Worm (Caenorhabditis elegans) whole organism, dauer: ENCODE measurements around the gene E02H9.13.
"Not testable (repeated sequence)": the region's sequence is repeated elsewhere in the genome, so short reads cannot be mapped to it uniquely, and the experiment has no call there.

Experiments used
- unc-62 ChIP-seq: sonication (generic microtip); optimal IDR thresholded peaks from 2 replicates; lab custom pipeline; 2017; ENCODE audit warnings: missing biosample characterization, missing genetic modification reagents, missing genetic modification characterization

Gene E02H9.13

DNA sequence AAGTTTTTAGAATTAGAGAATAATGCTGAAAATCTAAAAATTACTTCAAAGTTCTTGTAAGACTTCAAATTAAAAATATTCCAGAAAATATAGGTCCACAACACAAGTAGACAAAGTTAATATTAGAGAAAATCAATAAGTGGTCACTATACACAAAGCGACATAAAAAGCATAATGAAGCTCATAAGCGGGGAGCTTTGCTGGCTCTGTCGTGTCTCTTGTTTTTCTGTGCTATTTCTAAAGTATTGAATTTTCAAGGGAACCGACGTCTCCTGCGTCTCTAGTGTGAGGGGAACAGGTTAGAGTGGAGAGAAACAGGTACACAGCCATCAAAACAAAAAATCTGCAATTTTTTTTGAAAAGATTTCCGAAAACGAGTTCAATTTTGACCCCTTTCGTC is at the start of gene E02H9.13:
Gene E02H9.13, minus strand, starts transcription at position 199 of the 400 bp plus-strand sequence.
- TF ChIP-seq unc-62 (GFP tag; lab: Kevin White, UChicago), result no peak

DNA sequence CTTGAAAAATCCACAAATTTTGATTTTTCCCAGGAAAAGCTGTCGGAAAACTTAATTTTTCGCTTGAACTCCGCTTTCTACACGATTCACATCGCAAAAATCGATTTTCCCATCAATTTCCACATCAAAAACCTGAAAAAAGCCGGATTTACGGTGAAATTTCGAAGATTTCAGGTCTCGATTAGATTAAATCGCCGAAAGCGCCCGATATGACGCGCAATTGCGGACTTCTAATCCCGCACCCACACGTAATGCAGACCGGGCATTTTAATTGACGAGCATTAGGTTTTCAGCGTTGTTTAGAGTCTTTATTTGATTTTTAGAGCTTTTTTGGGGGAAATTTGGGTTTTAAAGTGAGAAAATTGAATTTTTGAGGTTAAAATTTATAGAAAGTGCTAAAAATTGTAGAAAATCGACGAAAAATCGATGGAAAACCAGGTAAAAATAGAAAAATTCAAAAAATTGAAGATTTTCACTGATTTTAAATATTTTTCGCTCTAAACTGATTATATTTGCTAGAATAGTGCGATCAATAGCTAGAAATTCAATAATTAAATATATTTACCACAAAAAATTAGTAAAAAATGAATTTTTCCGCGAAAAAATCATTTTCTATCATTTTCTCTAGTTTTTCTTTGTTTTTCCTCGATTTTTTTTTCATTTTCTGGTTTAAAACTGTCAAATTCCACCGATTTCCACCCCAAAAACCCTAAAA is 48.7 kb upstream of the E02H9.13 start, which contains the start of gene Y54F10AL.1:
Gene Y54F10AL.1, plus strand, starts transcription at position 665 of the 715 bp plus-strand sequence.
- TF ChIP-seq unc-62 (GFP tag; lab: Kevin White, UChicago), result no peak

DNA sequence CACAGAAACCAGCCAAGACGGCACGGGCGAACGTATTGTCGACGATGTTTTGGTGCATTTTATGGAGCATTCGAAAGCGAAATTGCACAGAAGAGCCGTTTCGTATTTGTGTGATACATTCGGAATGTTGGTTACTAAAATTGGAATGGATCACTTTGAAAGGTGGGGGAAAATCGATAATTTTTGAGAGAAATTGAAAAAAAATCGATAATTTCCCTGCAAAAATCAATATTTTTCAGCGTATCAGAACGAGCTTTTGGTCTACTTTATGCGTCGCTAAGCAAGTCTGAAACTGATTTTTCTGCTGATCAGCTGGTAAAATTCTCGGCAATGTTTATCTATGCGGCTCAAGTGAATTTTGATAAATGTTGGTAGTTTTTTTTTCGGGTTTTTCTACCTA is 44.2 kb upstream of the E02H9.13 start:
- no peak for TF ChIP-seq unc-62 (GFP tag; lab: Kevin White, UChicago)

DNA sequence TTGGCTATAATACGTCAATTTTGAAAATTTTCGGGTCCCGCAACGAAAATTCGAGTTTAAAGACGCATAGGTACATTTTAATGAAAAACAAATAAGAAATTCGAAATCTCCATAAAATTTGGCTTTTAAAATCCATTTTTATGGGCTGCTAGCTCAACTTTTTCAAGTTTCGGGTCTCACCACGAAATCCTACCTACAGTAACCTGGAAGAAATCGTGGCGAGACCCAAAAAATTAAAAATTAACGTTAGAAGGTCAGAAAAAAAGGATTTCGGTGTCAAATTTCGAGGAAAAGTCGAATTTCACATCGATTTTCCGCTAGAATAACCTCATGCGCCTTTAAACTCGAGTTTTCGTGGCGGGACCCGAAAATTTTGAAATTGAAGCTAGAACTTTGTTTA is 43.6 kb upstream of the E02H9.13 start:
- no peak for TF ChIP-seq unc-62 (GFP tag; lab: Kevin White, UChicago)

DNA sequence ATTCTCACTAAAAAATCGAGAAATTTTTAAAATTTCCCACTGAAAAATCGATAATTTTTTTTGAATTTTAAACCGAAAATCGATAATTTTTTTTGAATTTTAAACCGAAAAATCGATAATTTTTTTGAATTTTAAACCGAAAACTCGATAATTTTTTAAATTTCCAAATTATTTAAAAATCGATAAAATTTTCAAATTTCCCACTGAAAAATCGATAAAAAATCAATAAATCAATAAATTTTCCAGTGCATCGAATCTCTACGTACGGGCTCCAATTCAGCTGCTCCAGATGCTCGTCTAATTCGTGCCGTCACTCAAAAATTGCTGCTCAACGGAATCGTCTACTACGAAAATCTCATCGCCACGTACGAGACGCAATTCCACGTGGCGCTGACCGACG is 40.1 kb upstream of the E02H9.13 start:
- no peak for TF ChIP-seq unc-62 (GFP tag; lab: Kevin White, UChicago)

DNA sequence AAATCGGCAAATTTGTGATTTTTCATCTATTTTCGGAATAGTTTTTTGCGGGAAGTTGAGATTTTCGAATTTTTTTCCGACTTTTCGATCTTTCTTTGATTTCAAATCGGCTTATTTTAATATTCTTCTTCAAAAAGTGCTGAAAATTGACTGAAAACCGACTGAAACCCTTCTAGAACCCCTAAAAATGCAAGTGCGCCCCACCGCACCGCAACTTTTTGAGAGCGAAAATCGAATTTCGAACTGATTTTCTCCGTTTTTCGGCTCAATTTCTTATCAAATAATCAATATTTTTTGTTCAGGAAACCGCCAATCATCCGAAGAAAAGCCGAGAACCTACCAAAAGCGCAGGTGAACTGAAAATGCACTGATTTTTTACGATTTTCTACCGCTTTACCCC is 38.8 kb upstream of the E02H9.13 start:
- TF ChIP-seq unc-62 (GFP tag; lab: Kevin White, UChicago), result no peak

DNA sequence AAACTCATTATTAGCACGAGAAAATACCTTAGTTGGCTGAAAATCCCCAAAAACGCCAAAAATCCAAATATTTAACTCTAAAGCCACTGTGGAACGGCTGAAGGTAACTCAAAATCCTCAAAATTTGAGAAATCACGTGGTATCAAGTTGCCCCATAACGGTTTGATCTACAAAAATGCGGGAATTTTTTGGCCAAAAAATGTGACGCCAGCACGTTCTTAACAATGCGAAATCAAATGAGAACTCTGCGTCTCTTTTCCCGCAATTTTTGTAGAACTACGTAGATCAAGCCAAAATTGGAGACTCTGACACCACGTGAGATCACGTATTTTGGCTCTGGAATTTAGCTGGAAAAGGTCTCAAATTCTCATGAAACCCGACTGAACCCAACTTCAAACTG is 36.2 kb upstream of the E02H9.13 start:
- no peak for TF ChIP-seq unc-62 (GFP tag; lab: Kevin White, UChicago)

DNA sequence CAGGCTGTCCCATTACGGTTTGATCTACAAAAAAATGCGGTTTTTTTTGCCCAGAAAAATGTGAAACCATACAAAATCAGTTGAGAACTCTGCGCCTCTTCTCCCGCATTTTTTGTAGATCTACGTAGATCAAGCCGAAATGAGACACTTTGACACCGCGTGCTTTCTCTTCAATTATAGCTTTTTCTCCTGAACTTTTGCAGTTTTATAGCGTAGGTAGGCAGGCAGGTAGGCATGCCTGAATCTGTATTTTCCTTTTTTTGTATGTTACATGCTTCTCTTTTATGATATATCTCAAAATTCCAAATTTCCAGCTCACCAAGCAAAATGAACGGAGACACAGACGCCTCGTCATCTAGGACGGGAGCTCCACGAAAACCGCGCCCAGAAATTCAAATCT is 35.0 kb upstream of the E02H9.13 start, which contains the start of gene smg-6:
Gene smg-6, plus strand, starts transcription at position 301 of the 400 bp plus-strand sequence.
- no peak for TF ChIP-seq unc-62 (GFP tag; lab: Kevin White, UChicago)

DNA sequence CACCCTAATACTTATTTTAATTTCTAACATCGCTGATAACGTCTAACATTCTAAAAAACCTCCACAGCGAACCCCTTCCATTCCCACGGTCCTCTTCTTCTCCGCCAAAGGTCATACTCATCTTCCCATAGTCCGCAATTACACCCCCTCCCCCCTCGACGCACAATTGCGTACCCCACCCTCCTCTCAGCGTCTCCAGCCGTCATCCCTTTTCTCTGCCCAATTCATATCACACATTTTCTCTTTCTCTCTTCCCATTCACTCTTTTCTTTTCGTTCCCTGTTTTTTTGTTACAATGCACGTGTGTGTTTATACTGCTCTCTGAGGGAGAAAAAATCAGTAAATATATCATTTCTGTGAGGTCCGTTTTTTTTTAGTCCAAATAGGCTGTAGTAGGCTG is 33.3 kb upstream of the E02H9.13 start:
- no peak for TF ChIP-seq unc-62 (GFP tag; lab: Kevin White, UChicago)

DNA sequence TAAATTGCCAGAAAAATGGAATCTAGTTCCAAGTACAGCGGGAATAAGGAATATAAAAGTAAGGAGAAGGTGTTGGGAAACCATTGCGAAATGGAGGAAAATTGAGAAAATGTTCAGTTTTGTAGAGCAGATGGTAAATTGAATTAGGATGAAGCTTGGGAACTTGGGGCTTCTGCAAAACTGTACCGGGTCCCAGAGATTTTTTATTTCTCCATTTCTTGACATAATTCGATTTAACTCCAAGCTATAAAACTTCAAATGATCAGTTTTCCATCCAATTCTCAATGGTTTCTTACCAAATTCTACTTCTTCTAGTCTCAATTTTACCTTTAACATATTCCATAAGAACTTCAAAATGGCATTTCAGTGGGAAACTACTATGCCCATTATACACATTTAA is 29.7 kb upstream of the E02H9.13 start, which contains the start of the genes E02H9.9 and E02H9.1:
Gene E02H9.9, minus strand, starts transcription at position 101 of the 400 bp plus-strand sequence.
Gene E02H9.1, plus strand, starts transcription at position 285 of the 400 bp plus-strand sequence.
- TF ChIP-seq unc-62 (GFP tag; lab: Kevin White, UChicago), result no peak

DNA sequence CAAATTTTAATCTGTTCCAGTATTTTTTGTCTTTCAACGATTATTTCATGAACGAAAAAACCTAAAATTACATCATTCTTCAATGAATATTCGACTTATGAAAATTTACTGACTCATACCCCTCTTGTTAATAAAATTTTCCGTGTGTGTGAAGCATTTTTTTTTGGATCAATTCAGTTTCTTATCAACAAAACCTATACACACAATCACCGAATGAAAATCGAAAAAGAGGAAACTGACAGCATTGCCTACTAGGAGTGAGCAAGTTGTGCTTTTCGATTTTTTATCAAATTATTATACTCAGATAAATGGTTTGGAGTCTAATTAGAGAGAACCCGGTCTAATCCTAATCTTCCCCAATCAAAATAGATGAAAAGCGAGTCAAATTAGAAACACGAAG is 20.2 kb upstream of the E02H9.13 start, which contains the start of gene E02H9.3:
Gene E02H9.3, plus strand, starts transcription at position 301 of the 400 bp plus-strand sequence.
- not testable (repeated sequence) for TF ChIP-seq unc-62 (GFP tag; lab: Kevin White, UChicago)

DNA sequence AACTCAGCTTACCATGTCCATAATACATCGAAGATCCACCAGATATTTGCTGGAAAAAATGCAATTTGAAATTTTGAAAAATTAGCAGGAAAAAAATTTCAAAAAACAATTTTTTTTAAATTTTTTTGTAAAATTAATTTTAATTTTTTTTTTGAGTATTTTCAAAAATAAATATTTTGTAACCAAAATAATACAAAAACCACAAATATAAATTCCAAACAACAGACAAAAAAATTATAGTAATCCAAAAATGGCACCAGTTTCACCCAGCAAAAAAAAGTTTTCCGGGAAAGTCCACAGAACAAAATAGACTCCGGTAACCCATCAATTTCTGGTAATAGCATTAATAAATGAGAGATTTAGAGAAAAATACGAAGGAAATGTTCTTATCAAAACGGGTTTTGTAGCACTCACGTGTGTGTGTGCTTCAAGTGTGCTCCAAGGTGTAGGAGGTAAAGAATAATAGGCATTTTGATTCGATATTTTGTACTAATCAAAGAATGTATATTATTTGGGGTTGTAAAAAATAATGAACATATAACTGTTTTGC is 16.3 kb upstream of the E02H9.13 start, which contains the start of gene nhr-121:
Gene nhr-121, minus strand, starts transcription at position 51 of the 550 bp plus-strand sequence.
- TF ChIP-seq unc-62 (GFP tag; lab: Kevin White, UChicago), result no peak

DNA sequence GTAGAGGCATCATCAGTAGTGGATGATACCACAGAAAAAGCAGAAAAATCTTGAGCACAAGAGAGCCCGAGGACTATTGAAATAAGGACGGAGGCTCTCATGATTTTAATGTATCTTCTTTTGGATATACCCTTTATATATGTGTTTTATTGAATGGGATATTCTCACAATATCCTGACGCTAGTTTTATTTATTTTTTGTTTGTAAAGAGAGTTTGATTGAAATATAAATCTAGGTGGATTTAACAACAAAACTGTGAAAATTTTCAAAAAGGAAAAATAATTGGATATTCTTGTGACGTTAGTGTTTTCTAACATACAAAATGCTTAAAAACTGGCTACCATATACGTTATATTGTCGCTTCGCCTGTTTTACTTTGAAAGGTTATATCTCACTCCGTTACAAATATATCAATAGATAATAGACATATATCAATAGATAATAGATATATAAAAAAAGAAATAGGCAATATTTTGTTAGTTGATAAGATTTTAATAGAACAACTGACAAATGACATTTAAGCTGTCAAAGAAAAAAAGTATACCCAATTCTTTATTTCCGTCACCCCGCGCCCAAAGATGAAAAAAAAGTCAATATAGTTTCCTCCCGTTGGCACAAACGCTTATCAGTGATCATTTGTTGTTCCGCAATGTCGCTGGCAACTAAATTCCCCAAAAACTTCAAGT is 7.2 kb upstream of the E02H9.13 start, which contains the start of the genes E02H9.7 and klo-2:
Gene E02H9.7, minus strand, starts transcription at position 101 of the 686 bp plus-strand sequence.
Gene klo-2, plus strand, starts transcription at position 636 of the 686 bp plus-strand sequence.
- TF ChIP-seq unc-62 (GFP tag; lab: Kevin White, UChicago), result no peak

DNA sequence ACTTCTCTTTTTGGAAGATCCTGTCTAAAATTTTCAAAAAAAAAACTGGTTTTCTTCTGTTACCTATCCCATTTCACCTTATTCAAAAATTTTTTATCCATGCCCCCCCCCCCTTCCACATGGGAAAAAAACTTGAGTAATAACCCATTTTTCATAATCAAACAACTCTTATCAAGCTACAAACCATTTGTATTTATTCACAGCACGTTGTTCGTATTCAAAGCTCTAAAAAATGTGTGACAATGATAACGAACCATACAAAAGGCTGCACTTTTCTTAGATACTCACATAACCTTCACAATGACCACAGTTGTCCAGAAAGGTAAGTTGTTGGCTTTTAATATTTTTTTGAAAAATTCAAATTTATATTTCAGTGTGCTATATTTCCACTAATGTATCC is 2.7 kb downstream of the E02H9.13 start, which contains the start of gene E02H9.6:
Gene E02H9.6, plus strand, starts transcription at position 301 of the 400 bp plus-strand sequence.
- not testable (repeated sequence) for TF ChIP-seq unc-62 (GFP tag; lab: Kevin White, UChicago)

DNA sequence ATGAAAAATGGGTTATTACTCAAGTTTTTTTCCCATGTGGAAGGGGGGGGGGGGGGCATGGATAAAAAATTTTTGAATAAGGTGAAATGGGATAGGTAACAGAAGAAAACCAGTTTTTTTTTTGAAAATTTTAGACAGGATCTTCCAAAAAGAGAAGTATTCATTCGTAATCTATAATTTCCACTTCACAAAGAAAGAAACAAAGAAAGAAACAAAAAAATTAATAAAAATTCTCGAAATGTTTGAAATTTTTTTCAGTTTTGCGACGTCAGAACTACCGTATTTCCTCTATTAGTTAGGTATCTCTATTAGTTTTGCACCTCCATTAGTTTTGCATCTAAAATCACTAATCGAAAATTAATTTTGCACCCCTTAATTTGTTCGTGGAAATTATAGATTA is 3.2 kb downstream of the E02H9.13 start, which contains the start of gene W04B5.6:
Gene W04B5.6, minus strand, starts transcription at position 101 of the 400 bp plus-strand sequence.
- TF ChIP-seq unc-62 (GFP tag; lab: Kevin White, UChicago), result not testable (repeated sequence)
